Worm (Caenorhabditis elegans) whole organism, midembryonic: ENCODE data around the gene pcrg-1.

Experiments
- T22C8.4 ChIP-seq: fragments of 200-800 bp; sonication (Bioruptor generic); IDR thresholded peaks from 2 replicates; pipeline ENCODE4 v1.3.6; 2022; ENCODE audit warnings: missing genetic modification characterization, missing compliant biosample characterization
- cog-1 ChIP-seq: sonication (generic microtip); optimal IDR thresholded peaks from 2 replicates; lab custom pipeline; 2016; ENCODE audit warnings: missing genetic modification characterization, missing compliant biosample characterization
- flt-1 ChIP-seq: fragments of 200-800 bp; sonication (Bioruptor generic); IDR thresholded peaks from 2 replicates; pipeline ENCODE4 v1.3.6; 2022; ENCODE audit warnings: missing genetic modification characterization, missing compliant biosample characterization
- klf-2 ChIP-seq: fragments of 200-800 bp; sonication (Bioruptor generic); conservative IDR thresholded peaks from 2 replicates; pipeline ENCODE4 v1.3.6; 2022; ENCODE audit warnings: missing genetic modification reagents, missing genetic modification characterization, missing compliant biosample characterization
- med-1 ChIP-seq: sonication (generic microtip); optimal IDR thresholded peaks from 2 replicates; lab custom pipeline; 2017; ENCODE audit warnings: missing genetic modification characterization, mild to moderate bottlenecking, missing compliant biosample characterization, antibody characterized with exemption, missing genetic modification reagents; ENCODE audit not compliant: insufficient read depth
- ref-1 ChIP-seq: fragments of 200-800 bp; sonication (Bioruptor generic); conservative IDR thresholded peaks from 2 replicates; pipeline ENCODE4 v1.3.6; 2022; ENCODE audit warnings: missing genetic modification reagents, missing genetic modification characterization, missing compliant biosample characterization
- tab-1 ChIP-seq: fragments of 200-800 bp; sonication (Bioruptor generic); IDR thresholded peaks from 2 replicates; pipeline ENCODE4 v1.3.6; 2022; ENCODE audit warnings: missing genetic modification characterization, missing compliant biosample characterization
- ztf-23 ChIP-seq: fragments of 200-800 bp; sonication (Bioruptor generic); IDR thresholded peaks from 2 replicates; pipeline ENCODE4 v1.3.6; 2022; ENCODE audit warnings: missing genetic modification reagents, missing genetic modification characterization, missing compliant biosample characterization
- ztf-29 ChIP-seq: fragments of 200-800 bp; sonication (Bioruptor generic); IDR thresholded peaks from 2 replicates; pipeline ENCODE4 v1.3.6; 2022; ENCODE audit warnings: missing genetic modification reagents, missing genetic modification characterization, missing compliant biosample characterization

DNA sequence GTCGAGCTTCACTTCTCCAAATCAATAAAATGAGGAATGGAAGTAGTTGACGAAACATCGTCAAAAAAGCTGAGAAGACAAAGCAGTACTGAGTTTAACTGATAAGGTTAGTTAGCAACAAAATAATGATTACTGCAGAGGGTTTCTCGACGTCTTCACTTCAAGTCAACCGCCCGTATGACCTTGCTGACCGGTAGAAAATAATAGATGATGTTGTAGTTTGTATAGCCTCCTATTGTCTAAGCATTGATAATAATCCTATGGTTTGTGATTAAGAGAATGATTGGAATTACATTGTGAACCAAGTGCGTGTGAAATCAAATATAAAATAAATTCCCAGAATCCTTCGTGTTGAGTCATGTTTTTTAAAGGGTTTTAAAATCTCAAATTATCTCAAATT, 1.0 kb upstream of the pcrg-1 start, which contains the start of gene E04F6.6:
- TF ChIP-seq tab-1 (GFP tag; lab: Robert Waterston, UW) (no peak), med-1 (GFP tag; lab: Kevin White, UChicago) (no peak), ref-1 (GFP tag; lab: Robert Waterston, UW) (no peak), cog-1 (tag; lab: Kevin White, UChicago) (no peak), ztf-23 (GFP tag; lab: Robert Waterston, UW) (no peak), flt-1 (GFP tag; lab: Robert Waterston, UW) (no peak), ztf-29 (GFP tag; lab: Robert Waterston, UW) (no peak), T22C8.4 (no peak), klf-2 (GFP tag; lab: Robert Waterston, UW) (no peak)
